Worm (Caenorhabditis elegans): ENCODE measurements around the gene F28C6.8.

- TF ChIP-seq flt-1 (GFP tag; IDR thresholded peaks at IDR 0.05) (no peak), ztf-29 (GFP tag; IDR thresholded peaks at IDR 0.05) (no peak), ref-1 (GFP tag; conservative IDR thresholded peaks at IDR 0.05) (no peak)
These were observed 10.9 kb downstream of the F28C6.8 start, which contains the start of gene chhy-1 for ce11 chrII:8617516-8617915.
